Fruit fly (Drosophila melanogaster): ENCODE measurements around the gene ko.
A peak's percentile ranks its signal among the peaks of the same experiment; 100 is the strongest.

DNA sequence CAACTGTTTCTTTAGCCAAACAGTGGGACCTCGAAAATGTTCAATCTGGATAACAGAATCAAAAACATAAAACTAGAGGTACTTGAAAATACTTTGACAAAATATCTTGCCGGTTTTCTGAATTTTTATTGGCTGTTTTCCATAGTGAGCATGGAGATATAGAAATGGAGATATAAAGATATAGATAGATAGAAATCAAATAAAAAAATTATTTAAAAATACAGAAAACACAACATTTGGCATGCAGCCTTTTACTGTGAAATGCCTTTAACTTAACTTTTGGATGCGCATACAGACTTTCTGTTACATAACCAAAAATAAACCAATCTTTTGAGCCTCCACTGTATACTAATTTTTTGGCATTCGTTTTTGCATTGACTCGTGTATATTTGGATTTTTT lies 30.5 kb downstream of the ko start:
- TF ChIP-seq ss (GFP tag; optimal IDR thresholded peaks at IDR 0.05) (no peak), Ets21C (GFP tag; optimal IDR thresholded peaks at IDR 0.05) (peak; percentile 40), fd59A (GFP tag; optimal IDR thresholded peaks at IDR 0.05) (no peak), CG32006 (GFP tag; optimal IDR thresholded peaks at IDR 0.05) (peak; percentile 25), spab (GFP tag; optimal IDR thresholded peaks at IDR 0.05) (no peak), CG8632 (GFP tag; optimal IDR thresholded peaks at IDR 0.05) (no peak), CG9139 (GFP tag; optimal IDR thresholded peaks at IDR 0.05) (no peak), Blimp-1 (GFP tag; optimal IDR thresholded peaks at IDR 0.05) (no peak)
